Worm (Caenorhabditis elegans) whole organism, L4 larva: ENCODE measurements around the gene T23B12.5.

Experiments
- D1046.2 ChIP-seq: fragments of 200-800 bp; sonication (Bioruptor generic); IDR thresholded peaks from 2 replicates; pipeline ENCODE4 v1.3.6; 2022; ENCODE audit warnings: missing genetic modification characterization, missing compliant biosample characterization
- F37D6.2 ChIP-seq: sonication (generic microtip); optimal IDR thresholded peaks from 2 replicates; lab custom pipeline; 2016; ENCODE audit warnings: mild to moderate bottlenecking, missing genetic modification characterization, missing compliant biosample characterization
- F44E2.7 ChIP-seq: fragments of 200-800 bp; sonication (Bioruptor generic); IDR thresholded peaks from 2 replicates; pipeline ENCODE4 v2.1.2; 2022; ENCODE audit warnings: missing genetic modification characterization, missing compliant biosample characterization
- R02D3.7 ChIP-seq: fragments of 150-350 bp; sonication (generic microtip); optimal IDR thresholded peaks from 3 replicates; lab custom pipeline; 2014; ENCODE audit warnings: missing biosample characterization, missing genetic modification characterization
- T20F7.1 ChIP-seq: fragments of 200-800 bp; sonication (Bioruptor generic); optimal IDR thresholded peaks from 2 replicates; lab custom pipeline; 2018; ENCODE audit warnings: mild to moderate bottlenecking, missing genetic modification characterization, missing compliant biosample characterization
- Y48G9A.11 ChIP-seq: fragments of 200-800 bp; sonication (Bioruptor generic); IDR thresholded peaks from 2 replicates; pipeline ENCODE4 v1.3.6; 2022; ENCODE audit warnings: missing genetic modification reagents, missing genetic modification characterization, missing compliant biosample characterization
- aha-1 ChIP-seq: fragments of 150-350 bp; peaks from one replicate; lab custom pipeline; 2014; ENCODE audit warnings: missing biosample characterization, missing genetic modification characterization
- aly-2 ChIP-seq: sonication (generic microtip); optimal IDR thresholded peaks from 2 replicates; lab custom pipeline; 2018; ENCODE audit warnings: missing biosample characterization, missing genetic modification characterization
- arid-1 ChIP-seq: fragments of 200-800 bp; sonication (Bioruptor generic); conservative IDR thresholded peaks from 2 replicates; pipeline ENCODE4 v1.3.6; 2022; ENCODE audit warnings: missing genetic modification reagents, missing genetic modification characterization, missing compliant biosample characterization
- attf-4 ChIP-seq: sonication (generic microtip); optimal IDR thresholded peaks from 3 replicates; lab custom pipeline; 2017; ENCODE audit warnings: missing biosample characterization, missing genetic modification characterization
- ceh-20 ChIP-seq: fragments of 200-800 bp; sonication (Bioruptor generic); IDR thresholded peaks from 2 replicates; pipeline ENCODE4 v1.3.6; 2022; ENCODE audit warnings: missing genetic modification reagents, missing genetic modification characterization, missing compliant biosample characterization
- ceh-44 ChIP-seq: fragments of 200-800 bp; sonication (Bioruptor generic); IDR thresholded peaks from 2 replicates; pipeline ENCODE4 v1.3.6; 2022; ENCODE audit warnings: missing genetic modification reagents, missing genetic modification characterization, missing compliant biosample characterization
- ceh-62 ChIP-seq: sonication (generic microtip); optimal IDR thresholded peaks from 2 replicates; lab custom pipeline; 2017; ENCODE audit warnings: missing biosample characterization, missing genetic modification characterization
- ces-1 ChIP-seq: fragments of 150-350 bp; sonication (generic microtip); optimal IDR thresholded peaks from 4 replicates; lab custom pipeline; 2014; ENCODE audit warnings: missing biosample characterization, missing genetic modification reagents, missing genetic modification characterization
- cey-2 ChIP-seq: sonication (generic microtip); optimal IDR thresholded peaks from 3 replicates; lab custom pipeline; 2017; ENCODE audit warnings: missing genetic modification characterization, mild to moderate bottlenecking, missing compliant biosample characterization, antibody characterized with exemption, borderline replicate concordance; ENCODE audit not compliant: insufficient read depth
- ctbp-1 ChIP-seq: fragments of 200-800 bp; sonication (Bioruptor generic); IDR thresholded peaks from 2 replicates; pipeline ENCODE4 v1.3.6; 2022; ENCODE audit warnings: missing genetic modification reagents, missing genetic modification characterization, missing compliant biosample characterization
- daf-16 ChIP-seq, 3 experiments: sonication (generic microtip); optimal IDR thresholded peaks; 2 replicates each; lab custom pipeline; 2016 to 2017; ENCODE audit warnings: missing genetic modification characterization in 3 of 3, missing genetic modification reagents in 3 of 3, mild to moderate bottlenecking in 2 of 3, missing compliant biosample characterization in 2 of 3, missing biosample characterization in 1 of 3, moderate library complexity in 1 of 3
- daf-8 ChIP-seq: fragments of 200-800 bp; sonication (Bioruptor generic); IDR thresholded peaks from 2 replicates; pipeline ENCODE4 v1.3.6; 2022; ENCODE audit warnings: missing genetic modification characterization, missing compliant biosample characterization
- dmd-8 ChIP-seq: fragments of 200-800 bp; sonication (Bioruptor generic); IDR thresholded peaks from 2 replicates; pipeline ENCODE4 v1.3.6; 2022; ENCODE audit warnings: missing genetic modification characterization, missing compliant biosample characterization
- duxl-1 ChIP-seq: sonication (generic microtip); optimal IDR thresholded peaks from 2 replicates; lab custom pipeline; 2016; ENCODE audit warnings: mild to moderate bottlenecking, missing genetic modification characterization, moderate library complexity, missing compliant biosample characterization; ENCODE audit not compliant: poor library complexity
- dve-1 ChIP-seq: sonication (generic microtip); optimal IDR thresholded peaks from 2 replicates; lab custom pipeline; 2017; ENCODE audit warnings: antibody characterized with exemption, mild to moderate bottlenecking, missing genetic modification characterization, missing compliant biosample characterization; ENCODE audit not compliant: insufficient read depth
- egl-27 ChIP-seq: sonication (generic microtip); optimal IDR thresholded peaks from 3 replicates; lab custom pipeline; 2017; ENCODE audit warnings: missing biosample characterization, missing genetic modification reagents, missing genetic modification characterization
- fkh-10 ChIP-seq: fragments of 150-350 bp; optimal IDR thresholded peaks from 2 replicates; lab custom pipeline; 2014; ENCODE audit warnings: missing biosample characterization, missing genetic modification reagents, missing genetic modification characterization
- fos-1 ChIP-seq: fragments of 150-350 bp; optimal IDR thresholded peaks from 2 replicates; lab custom pipeline; 2014; ENCODE audit warnings: missing biosample characterization, missing genetic modification characterization
- gei-8 ChIP-seq: fragments of 200-800 bp; sonication (Bioruptor generic); optimal IDR thresholded peaks from 2 replicates; lab custom pipeline; 2018; ENCODE audit warnings: mild to moderate bottlenecking, missing genetic modification characterization, missing compliant biosample characterization
- hlh-11 ChIP-seq: fragments of 200-800 bp; sonication (Bioruptor generic); optimal IDR thresholded peaks from 2 replicates; lab custom pipeline; 2018; ENCODE audit warnings: mild to moderate bottlenecking, missing genetic modification characterization, missing compliant biosample characterization
- hlh-30 ChIP-seq: sonication (generic microtip); optimal IDR thresholded peaks from 2 replicates; lab custom pipeline; 2017; ENCODE audit warnings: antibody characterized with exemption, mild to moderate bottlenecking, missing genetic modification characterization, missing compliant biosample characterization; ENCODE audit not compliant: insufficient read depth
- hmg-1.1 ChIP-seq: fragments of 200-800 bp; sonication (Bioruptor generic); IDR thresholded peaks from 2 replicates; pipeline ENCODE4 v1.3.6; 2022; ENCODE audit warnings: missing genetic modification reagents, missing genetic modification characterization, missing compliant biosample characterization
- jun-1 ChIP-seq: fragments of 150-350 bp; optimal IDR thresholded peaks from 2 replicates; lab custom pipeline; 2014; ENCODE audit warnings: missing biosample characterization, missing genetic modification reagents, missing genetic modification characterization
- lin-15B ChIP-seq: fragments of 150-350 bp; sonication (generic microtip); optimal IDR thresholded peaks from 3 replicates; lab custom pipeline; 2014; ENCODE audit warnings: missing biosample characterization, missing genetic modification characterization
- lin-38 ChIP-seq: fragments of 200-800 bp; sonication (Bioruptor generic); IDR thresholded peaks from 2 replicates; pipeline ENCODE4 v1.3.6; 2022; ENCODE audit warnings: missing genetic modification reagents, missing genetic modification characterization, missing compliant biosample characterization
- madf-9 ChIP-seq: fragments of 200-800 bp; sonication (Bioruptor generic); conservative IDR thresholded peaks from 2 replicates; pipeline ENCODE4 v1.3.6; 2022; ENCODE audit warnings: missing genetic modification reagents, missing genetic modification characterization, missing compliant biosample characterization
- mes-2 ChIP-seq: sonication (generic microtip); optimal IDR thresholded peaks from 2 replicates; lab custom pipeline; 2016; ENCODE audit warnings: missing genotype, mild to moderate bottlenecking, missing genetic modification characterization, missing compliant biosample characterization; ENCODE audit not compliant: poor library complexity, severe bottlenecking
- mxl-3 ChIP-seq: fragments of 200-800 bp; sonication (Bioruptor generic); optimal IDR thresholded peaks from 2 replicates; lab custom pipeline; 2018; ENCODE audit warnings: mild to moderate bottlenecking, missing genetic modification characterization, missing compliant biosample characterization
- nhr-10 ChIP-seq: fragments of 150-350 bp; optimal IDR thresholded peaks from 2 replicates; lab custom pipeline; 2014; ENCODE audit warnings: missing biosample characterization, missing genetic modification characterization
- nhr-237 ChIP-seq: sonication (generic microtip); optimal IDR thresholded peaks from 2 replicates; lab custom pipeline; 2017; ENCODE audit warnings: missing biosample characterization, missing genetic modification characterization
- nhr-28 ChIP-seq: fragments of 150-350 bp; optimal IDR thresholded peaks from 2 replicates; lab custom pipeline; 2014; ENCODE audit warnings: missing biosample characterization, missing genetic modification characterization
- nhr-42 ChIP-seq: fragments of 200-800 bp; sonication (Bioruptor generic); IDR thresholded peaks from 2 replicates; pipeline ENCODE4 v1.3.6; 2022; ENCODE audit warnings: missing genetic modification characterization, missing compliant biosample characterization
- nhr-6 ChIP-seq: fragments of 150-350 bp; optimal IDR thresholded peaks from 2 replicates; lab custom pipeline; 2014; ENCODE audit warnings: missing biosample characterization, missing genetic modification characterization
- nhr-76 ChIP-seq: fragments of 150-350 bp; optimal IDR thresholded peaks from 2 replicates; lab custom pipeline; 2014; ENCODE audit warnings: missing biosample characterization, missing genetic modification characterization
- pqm-1 ChIP-seq: sonication (generic microtip); optimal IDR thresholded peaks from 2 replicates; lab custom pipeline; 2017; ENCODE audit warnings: missing biosample characterization, missing genetic modification characterization
- sdz-12 ChIP-seq: fragments of 200-800 bp; sonication (Bioruptor generic); optimal IDR thresholded peaks from 2 replicates; lab custom pipeline; 2018; ENCODE audit warnings: mild to moderate bottlenecking, missing genetic modification characterization, missing compliant biosample characterization
- snpc-1.2 ChIP-seq: fragments of 200-800 bp; sonication (Bioruptor generic); IDR thresholded peaks from 2 replicates; pipeline ENCODE4 v1.3.6; 2022; ENCODE audit warnings: missing genetic modification reagents, missing genetic modification characterization, missing compliant biosample characterization
- snpc-4 ChIP-seq: fragments of 150-350 bp; optimal IDR thresholded peaks from 2 replicates; lab custom pipeline; 2014; ENCODE audit warnings: missing biosample characterization, missing genetic modification characterization
- spr-3 ChIP-seq: fragments of 200-800 bp; sonication (Bioruptor generic); optimal IDR thresholded peaks from 2 replicates; lab custom pipeline; 2018; ENCODE audit warnings: mild to moderate bottlenecking, missing genetic modification characterization, missing compliant biosample characterization
- unc-130 ChIP-seq: sonication (generic microtip); optimal IDR thresholded peaks from 2 replicates; lab custom pipeline; 2016; ENCODE audit warnings: missing genetic modification reagents, missing genetic modification characterization, missing compliant biosample characterization
- unc-39 ChIP-seq: sonication (generic microtip); optimal IDR thresholded peaks from 2 replicates; lab custom pipeline; 2017; ENCODE audit warnings: missing biosample characterization, missing genetic modification characterization
- vab-7 ChIP-seq: fragments of 200-800 bp; sonication (Bioruptor generic); IDR thresholded peaks from 2 replicates; pipeline ENCODE4 v1.3.6; 2022; ENCODE audit warnings: missing genetic modification reagents, missing genetic modification characterization, missing compliant biosample characterization
- zag-1 ChIP-seq: fragments of 150-350 bp; optimal IDR thresholded peaks from 2 replicates; lab custom pipeline; 2014; ENCODE audit warnings: missing biosample characterization, missing genetic modification characterization
- zfp-2 ChIP-seq: sonication (generic microtip); optimal IDR thresholded peaks from 2 replicates; lab custom pipeline; 2016; ENCODE audit warnings: mild to moderate bottlenecking, missing genetic modification characterization, missing compliant biosample characterization
- zfp-3 ChIP-seq: fragments of 200-800 bp; sonication (Bioruptor generic); conservative IDR thresholded peaks from 2 replicates; pipeline ENCODE4 v1.3.6; 2022; ENCODE audit warnings: missing genetic modification reagents, missing genetic modification characterization, missing compliant biosample characterization
- zip-11 ChIP-seq: fragments of 200-800 bp; sonication (Bioruptor generic); IDR thresholded peaks from 2 replicates; pipeline ENCODE4 v1.3.6; 2022; ENCODE audit warnings: missing genetic modification characterization, missing compliant biosample characterization

Gene T23B12.5

DNA sequence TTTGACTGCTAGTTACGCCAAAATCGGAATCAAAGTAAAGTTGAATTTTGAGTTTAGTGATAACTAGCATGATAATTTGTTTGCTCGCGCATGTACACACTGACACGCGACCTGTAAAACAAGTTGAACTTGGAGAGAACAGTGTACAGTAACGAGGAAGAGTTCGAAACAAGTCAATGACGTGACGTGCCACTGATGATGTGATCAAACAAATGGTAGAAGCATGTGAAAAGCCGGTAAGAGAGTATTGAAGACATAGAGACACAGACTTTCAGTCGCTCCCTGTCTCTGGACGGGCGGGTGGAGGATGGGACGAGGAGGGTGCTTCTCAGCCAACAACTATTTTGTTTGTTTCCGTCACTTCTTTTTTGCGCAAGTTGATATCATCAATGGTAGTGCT is 44.7 kb downstream of the T23B12.5 start (continued):
- TF ChIP-seq cey-2 (tag; lab: Kevin White, UChicago) (peak; percentile 8), fos-1 (tag; lab: Kevin White, UChicago) (no peak), nhr-237 (tag; lab: Kevin White, UChicago) (no peak), snpc-4 (tag; lab: Kevin White, UChicago) (no peak), egl-27 (no peak), mxl-3 (peak; percentile 41), nhr-76 (tag; lab: Kevin White, UChicago) (no peak), nhr-6 (tag; lab: Kevin White, UChicago) (no peak), snpc-1.2 (no peak), ceh-44 (GFP tag; lab: Robert Waterston, UW) (no peak), ceh-62 (no peak), hlh-30 (tag; lab: Kevin White, UChicago) (peak; percentile 73), zag-1 (tag; lab: Kevin White, UChicago) (no peak), vab-7 (no peak), lin-15B (tag; lab: Kevin White, UChicago) (no peak), ceh-20 (GFP tag; lab: Robert Waterston, UW) (no peak), attf-4 (tag; lab: Kevin White, UChicago) (no peak), ces-1 (GFP tag; lab: Kevin White, UChicago) (no peak), jun-1 (no peak), dve-1 (tag; lab: Kevin White, UChicago) (peak; percentile 46), unc-39 (tag; lab: Kevin White, UChicago) (no peak), arid-1 (GFP tag; lab: Robert Waterston, UW) (no peak), R02D3.7 (tag; lab: Kevin White, UChicago) (no peak), mes-2 (peak; percentile 33), gei-8 (no peak), unc-130 (GFP tag; lab: Kevin White, UChicago) (no peak), nhr-10 (tag; lab: Kevin White, UChicago) (no peak), lin-38 (GFP tag; lab: Robert Waterston, UW) (no peak), dmd-8 (GFP tag; lab: Robert Waterston, UW) (no peak), T20F7.1 (GFP tag; lab: Kevin White, UChicago) (no peak), aly-2 (tag; lab: Kevin White, UChicago) (no peak), hmg-1.1 (no peak), F37D6.2 (tag; lab: Kevin White, UChicago) (no peak), F44E2.7 (no peak), spr-3 (GFP tag; lab: Kevin White, UChicago) (no peak), hlh-11 (tag; lab: Kevin White, UChicago) (peak; percentile 80), daf-8 (GFP tag; lab: Robert Waterston, UW) (no peak), daf-16 (GFP tag; optimal IDR thresholded peaks at IDR 0.05; lab: Kevin White, UChicago) (no peak), daf-16 (tag; optimal IDR thresholded peaks at IDR 0.05; lab: Kevin White, UChicago) (peak; percentile 37), duxl-1 (no peak), aha-1 (no peak), nhr-42 (GFP tag; lab: Robert Waterston, UW) (no peak), fkh-10 (GFP tag; lab: Kevin White, UChicago) (no peak), zfp-2 (tag; lab: Kevin White, UChicago) (no peak), Y48G9A.11 (GFP tag; lab: Robert Waterston, UW) (no peak), nhr-28 (peak; percentile 7), pqm-1 (tag; lab: Kevin White, UChicago) (peak; percentile 32), zip-11 (no peak), zfp-3 (GFP tag; lab: Robert Waterston, UW) (no peak), madf-9 (GFP tag; lab: Robert Waterston, UW) (no peak), D1046.2 (GFP tag; lab: Robert Waterston, UW) (no peak), sdz-12 (GFP tag; lab: Kevin White, UChicago) (no peak), ctbp-1 (GFP tag; lab: Robert Waterston, UW) (no peak)
